Worm (Caenorhabditis elegans): ENCODE results near the gene cest-31.
A peak's percentile ranks its signal among the peaks of the same experiment; 100 is the strongest.

Gene cest-31

DNA sequence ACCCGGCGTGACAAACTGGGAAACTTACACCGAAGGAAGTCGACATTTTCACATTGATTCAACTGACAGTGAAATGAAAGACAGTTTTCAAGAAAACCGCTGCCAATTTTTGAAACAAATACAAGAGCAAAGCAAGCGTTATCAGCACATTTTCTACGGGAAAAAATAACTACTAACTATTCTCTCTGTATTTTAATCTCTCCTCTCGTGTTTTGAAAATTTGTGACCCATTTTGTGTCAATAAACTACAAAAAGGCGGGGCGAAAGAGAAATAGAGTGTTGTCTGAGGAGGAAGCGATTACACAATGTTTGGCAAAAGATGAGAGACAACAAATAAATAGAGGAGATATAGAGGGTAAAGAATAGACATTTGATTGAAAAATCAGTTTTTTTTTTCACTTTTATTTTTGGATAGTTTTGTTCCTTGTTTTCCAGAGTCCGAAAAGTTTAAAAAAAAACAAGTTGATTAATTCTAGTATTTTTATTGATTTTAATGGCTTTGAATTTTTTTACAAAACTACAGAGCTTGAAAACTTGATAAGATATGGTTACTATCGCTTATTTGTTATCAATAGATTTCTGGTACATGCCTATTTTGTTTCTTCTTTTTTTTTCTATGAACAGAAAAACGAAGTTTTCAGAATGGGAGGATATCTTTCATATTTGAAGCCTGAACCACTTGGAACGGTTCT lies 2.2 kb downstream of the cest-31 start, which contains the start of gene cest-34:
Gene cest-34, plus strand, starts transcription at position 642 of the 692 bp plus-strand sequence.
- TF ChIP-seq flt-1 (GFP tag; IDR thresholded peaks at IDR 0.05), result no peak
- TF ChIP-seq tab-1 (GFP tag; IDR thresholded peaks at IDR 0.05), result no peak
- TF ChIP-seq cog-1 (tag; optimal IDR thresholded peaks at IDR 0.05), result no peak
- no peak for TF ChIP-seq med-1 (GFP tag; optimal IDR thresholded peaks at IDR 0.05; ENCODE audit: insufficient read depth)
- no peak for TF ChIP-seq T22C8.4 (GFP tag; IDR thresholded peaks at IDR 0.05)
- no peak for TF ChIP-seq ztf-23 (GFP tag; IDR thresholded peaks at IDR 0.05)

- TF ChIP-seq cog-1 (tag; optimal IDR thresholded peaks at IDR 0.05) (no peak), T22C8.4 (GFP tag; IDR thresholded peaks at IDR 0.05) (no peak), flt-1 (GFP tag; IDR thresholded peaks at IDR 0.05) (no peak), tab-1 (GFP tag; IDR thresholded peaks at IDR 0.05) (no peak), ref-1 (GFP tag; conservative IDR thresholded peaks at IDR 0.05) (no peak), ztf-29 (GFP tag; IDR thresholded peaks at IDR 0.05) (no peak), med-1 (GFP tag; optimal IDR thresholded peaks at IDR 0.05; ENCODE audit: insufficient read depth) (no peak), klf-2 (GFP tag; conservative IDR thresholded peaks at IDR 0.05) (no peak)
Observed at ce11 chrV:6681501-6681900, 7.4 kb downstream of the cest-31 start, which contains the start of gene egl-46. Gene egl-46, minus strand, starts transcription at chrV:6681573.

DNA sequence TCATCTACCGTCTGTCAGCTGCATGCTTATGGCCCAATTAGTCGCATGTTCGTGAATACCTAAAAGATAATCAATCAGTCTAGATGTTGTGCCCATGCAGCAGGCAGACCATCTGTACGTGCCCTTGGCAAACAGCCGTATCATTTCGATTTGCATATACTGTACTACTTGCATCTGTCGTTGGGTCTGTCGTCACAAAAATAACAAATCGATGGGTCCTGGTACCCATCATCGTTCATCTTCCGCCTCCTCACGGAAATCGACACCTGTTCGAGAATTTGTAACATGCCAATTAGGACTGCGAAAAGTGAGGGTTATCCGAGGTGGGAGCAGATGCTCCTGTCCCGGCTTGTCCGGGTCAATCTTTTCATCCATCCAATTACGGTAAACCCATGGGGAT lies 9.2 kb downstream of the cest-31 start:
- TF ChIP-seq tab-1 (GFP tag; IDR thresholded peaks at IDR 0.05) (no peak), T22C8.4 (GFP tag; IDR thresholded peaks at IDR 0.05) (no peak), ztf-29 (GFP tag; IDR thresholded peaks at IDR 0.05) (no peak), cog-1 (tag; optimal IDR thresholded peaks at IDR 0.05) (no peak), ztf-23 (GFP tag; IDR thresholded peaks at IDR 0.05) (no peak), ref-1 (GFP tag; conservative IDR thresholded peaks at IDR 0.05) (no peak), med-1 (GFP tag; optimal IDR thresholded peaks at IDR 0.05; ENCODE audit: insufficient read depth) (no peak), klf-2 (GFP tag; conservative IDR thresholded peaks at IDR 0.05) (no peak), flt-1 (GFP tag; IDR thresholded peaks at IDR 0.05) (no peak)

DNA sequence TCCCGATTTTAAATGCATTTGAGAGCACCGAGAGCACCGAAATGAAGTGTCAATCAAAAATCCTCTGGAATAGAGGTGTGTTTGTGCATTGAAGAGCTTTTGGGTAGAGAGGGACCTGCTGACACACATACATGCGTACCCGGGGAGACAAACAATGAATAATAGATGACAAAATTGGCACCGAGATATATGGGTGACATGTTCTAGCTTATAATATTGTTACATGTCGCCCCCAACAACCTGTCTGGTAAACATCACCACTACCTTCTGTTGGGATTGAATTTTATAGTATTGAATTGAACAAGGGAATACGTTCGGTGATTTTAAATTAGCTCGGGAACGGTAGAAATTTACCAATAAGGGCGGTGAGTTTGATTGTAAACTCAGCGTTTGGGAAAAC lies 9.7 kb downstream of the cest-31 start:
- no peak for TF ChIP-seq flt-1 (GFP tag; IDR thresholded peaks at IDR 0.05)
- no peak for TF ChIP-seq klf-2 (GFP tag; conservative IDR thresholded peaks at IDR 0.05)
- TF ChIP-seq ztf-23 (GFP tag; IDR thresholded peaks at IDR 0.05), result no peak
- no peak for TF ChIP-seq cog-1 (tag; optimal IDR thresholded peaks at IDR 0.05)
- no peak for TF ChIP-seq med-1 (GFP tag; optimal IDR thresholded peaks at IDR 0.05; ENCODE audit: insufficient read depth)
- no peak for TF ChIP-seq ref-1 (GFP tag; conservative IDR thresholded peaks at IDR 0.05)
- TF ChIP-seq T22C8.4 (GFP tag; IDR thresholded peaks at IDR 0.05), result no peak
- TF ChIP-seq tab-1 (GFP tag; IDR thresholded peaks at IDR 0.05), result no peak
- TF ChIP-seq ztf-29 (GFP tag; IDR thresholded peaks at IDR 0.05), result no peak

DNA sequence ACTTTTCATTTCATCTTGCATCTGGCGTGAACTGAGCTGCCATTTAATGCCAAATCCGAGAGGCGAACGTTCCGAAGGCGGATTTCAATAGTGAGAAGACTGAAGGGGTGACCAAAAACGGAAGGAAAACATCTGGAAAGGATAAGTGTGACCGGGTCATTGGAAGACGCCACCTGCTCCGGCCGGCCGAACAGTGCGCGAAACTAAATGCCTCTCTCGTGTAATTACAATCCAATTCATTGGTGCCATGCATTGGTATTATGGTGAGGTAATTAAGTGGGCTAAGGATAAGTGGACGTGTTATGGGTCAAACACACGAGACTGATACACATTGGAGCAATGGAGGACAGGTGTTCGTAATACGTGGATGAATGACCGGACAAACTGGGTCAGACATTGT lies 10.5 kb downstream of the cest-31 start:
- no peak for TF ChIP-seq ztf-29 (GFP tag; IDR thresholded peaks at IDR 0.05)
- TF ChIP-seq tab-1 (GFP tag; IDR thresholded peaks at IDR 0.05), result 0 out of 2 replicates have a peak, but pooled peaks have one; percentile 52
- no peak for TF ChIP-seq klf-2 (GFP tag; conservative IDR thresholded peaks at IDR 0.05)
- no peak for TF ChIP-seq ref-1 (GFP tag; conservative IDR thresholded peaks at IDR 0.05)
- TF ChIP-seq T22C8.4 (GFP tag; IDR thresholded peaks at IDR 0.05), result no peak
- peak; percentile 32 for TF ChIP-seq cog-1 (tag; optimal IDR thresholded peaks at IDR 0.05)

DNA sequence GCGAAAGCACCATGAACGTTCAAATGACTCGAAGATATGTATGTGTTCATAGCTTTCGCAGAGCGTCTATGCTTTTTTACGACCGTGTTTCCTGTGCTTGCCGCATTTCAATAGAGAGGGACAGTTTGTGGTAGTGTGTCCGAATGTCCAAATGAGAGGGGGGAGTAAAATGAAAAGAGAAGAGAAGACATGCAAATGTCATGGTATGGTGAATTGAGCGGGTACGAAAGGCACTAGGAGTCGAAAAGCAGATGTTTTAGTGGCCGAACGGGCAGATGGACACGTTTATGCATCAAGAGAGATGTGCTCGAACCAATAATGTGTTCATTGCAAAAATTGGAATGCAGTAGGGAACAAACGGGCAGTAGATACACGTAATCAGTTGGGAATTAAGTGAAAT lies 11.4 kb downstream of the cest-31 start:
- TF ChIP-seq med-1 (GFP tag; optimal IDR thresholded peaks at IDR 0.05; ENCODE audit: insufficient read depth) (no peak), T22C8.4 (GFP tag; IDR thresholded peaks at IDR 0.05) (no peak), cog-1 (tag; optimal IDR thresholded peaks at IDR 0.05) (no peak), flt-1 (GFP tag; IDR thresholded peaks at IDR 0.05) (no peak), ztf-23 (GFP tag; IDR thresholded peaks at IDR 0.05) (no peak), klf-2 (GFP tag; conservative IDR thresholded peaks at IDR 0.05) (no peak), ztf-29 (GFP tag; IDR thresholded peaks at IDR 0.05) (no peak), tab-1 (GFP tag; IDR thresholded peaks at IDR 0.05) (no peak), ref-1 (GFP tag; conservative IDR thresholded peaks at IDR 0.05) (no peak)

ce11 chrV:6685963-6686362 lies 11.9 kb downstream of the cest-31 start:
- TF ChIP-seq cog-1 (tag; optimal IDR thresholded peaks at IDR 0.05) (no peak), ztf-29 (GFP tag; IDR thresholded peaks at IDR 0.05) (no peak), klf-2 (GFP tag; conservative IDR thresholded peaks at IDR 0.05) (no peak), ref-1 (GFP tag; conservative IDR thresholded peaks at IDR 0.05) (no peak), ztf-23 (GFP tag; IDR thresholded peaks at IDR 0.05) (no peak), med-1 (GFP tag; optimal IDR thresholded peaks at IDR 0.05; ENCODE audit: insufficient read depth) (no peak), tab-1 (GFP tag; IDR thresholded peaks at IDR 0.05) (no peak), T22C8.4 (GFP tag; IDR thresholded peaks at IDR 0.05) (no peak), flt-1 (GFP tag; IDR thresholded peaks at IDR 0.05) (no peak)

- no peak for TF ChIP-seq ztf-29 (GFP tag; IDR thresholded peaks at IDR 0.05)
- TF ChIP-seq tab-1 (GFP tag; IDR thresholded peaks at IDR 0.05), result no peak
- TF ChIP-seq ztf-23 (GFP tag; IDR thresholded peaks at IDR 0.05), result no peak
- TF ChIP-seq T22C8.4 (GFP tag; IDR thresholded peaks at IDR 0.05), result no peak
- no peak for TF ChIP-seq cog-1 (tag; optimal IDR thresholded peaks at IDR 0.05)
- no peak for TF ChIP-seq klf-2 (GFP tag; conservative IDR thresholded peaks at IDR 0.05)
- TF ChIP-seq med-1 (GFP tag; optimal IDR thresholded peaks at IDR 0.05; ENCODE audit: insufficient read depth), result no peak
- no peak for TF ChIP-seq ref-1 (GFP tag; conservative IDR thresholded peaks at IDR 0.05)
- no peak for TF ChIP-seq flt-1 (GFP tag; IDR thresholded peaks at IDR 0.05)
Observed at ce11 chrV:6688392-6688791, 14.3 kb downstream of the cest-31 start, which contains the start of gene K11G9.5. Gene K11G9.5, minus strand, starts transcription at chrV:6688492.

ce11 chrV:6690075-6690474 lies 16.0 kb downstream of the cest-31 start:
- TF ChIP-seq klf-2 (GFP tag; conservative IDR thresholded peaks at IDR 0.05), result no peak

DNA sequence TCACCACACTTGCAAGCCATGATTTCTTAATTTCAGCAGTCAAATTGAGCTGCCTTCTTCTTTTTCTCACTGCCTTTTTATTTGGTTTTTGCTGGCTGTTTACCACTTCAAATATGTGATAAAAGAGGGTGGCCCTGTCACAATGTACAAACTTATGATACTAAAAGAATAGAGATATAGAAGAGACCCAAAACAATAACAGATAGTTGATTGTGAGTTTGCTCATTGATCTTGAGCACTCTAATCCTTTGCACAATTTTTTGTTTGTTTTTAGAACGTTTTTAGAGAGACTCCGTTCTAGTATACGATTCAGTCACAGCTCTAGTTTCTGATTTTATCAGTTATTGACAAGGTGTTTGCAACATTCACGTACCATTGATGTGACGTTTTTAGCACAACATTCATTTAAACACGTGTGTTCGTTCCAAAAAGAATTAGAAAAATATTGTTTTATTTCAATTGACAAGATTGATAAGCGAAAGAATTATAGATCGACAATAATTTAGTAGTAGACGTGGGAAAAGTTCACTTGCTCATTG lies 17.8 kb downstream of the cest-31 start, which contains the start of gene mtl-1:
Gene mtl-1, minus strand, starts transcription at position 51 of the 539 bp plus-strand sequence.
- TF ChIP-seq cog-1 (tag; optimal IDR thresholded peaks at IDR 0.05) (no peak), T22C8.4 (GFP tag; IDR thresholded peaks at IDR 0.05) (no peak), tab-1 (GFP tag; IDR thresholded peaks at IDR 0.05) (no peak), med-1 (GFP tag; optimal IDR thresholded peaks at IDR 0.05; ENCODE audit: insufficient read depth) (no peak), flt-1 (GFP tag; IDR thresholded peaks at IDR 0.05) (no peak), klf-2 (GFP tag; conservative IDR thresholded peaks at IDR 0.05) (no peak), ztf-23 (GFP tag; IDR thresholded peaks at IDR 0.05) (no peak), ztf-29 (GFP tag; IDR thresholded peaks at IDR 0.05) (no peak), ref-1 (GFP tag; conservative IDR thresholded peaks at IDR 0.05) (no peak)

Data from whole organism, midembryonic.